Fruit fly (Drosophila melanogaster): ENCODE data around the gene CG32119.

The CG32119 gene

DNA sequence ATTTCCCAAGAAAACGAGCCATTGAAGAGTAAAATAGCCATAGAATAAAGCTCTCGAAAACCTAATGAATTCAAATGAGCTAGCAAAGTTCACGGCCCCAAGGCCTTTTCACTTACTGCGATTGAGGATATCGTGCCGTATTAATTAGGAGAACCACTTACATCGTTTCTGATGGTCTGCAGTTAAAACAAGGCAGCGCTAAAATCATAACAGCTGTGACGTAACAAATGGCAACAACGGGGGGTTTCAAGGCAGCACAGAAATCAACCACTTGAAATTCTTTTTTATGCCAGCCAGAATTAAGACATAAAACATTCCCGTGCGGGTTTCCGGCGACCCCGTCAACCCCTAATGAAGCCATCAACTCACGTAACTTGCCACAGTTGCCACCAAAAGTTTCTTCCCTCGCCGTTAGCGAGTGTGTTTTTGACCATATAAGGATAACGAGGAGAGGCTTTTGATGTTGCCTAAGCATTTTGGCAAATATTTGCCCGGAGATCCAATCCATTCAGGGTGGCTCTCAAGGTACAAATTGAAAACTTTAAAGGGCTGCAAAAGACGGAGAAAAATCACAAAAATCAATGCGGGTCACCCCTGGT is 38.4 kb downstream of the CG32119 start:
- TF ChIP-seq salr (GFP tag; optimal IDR thresholded peaks at IDR 0.05) (no peak), Gug (GFP tag; IDR thresholded peaks at IDR 0.05) (no peak), eg (GFP tag; IDR thresholded peaks at IDR 0.05) (no peak), CG8119 (GFP tag; IDR thresholded peaks at IDR 0.05) (no peak), CG8632 (GFP tag; optimal IDR thresholded peaks at IDR 0.05) (no peak), Hr4 (GFP tag; optimal IDR thresholded peaks at IDR 0.05) (no peak), Eip78C (GFP tag) (no peak), Lpt (GFP tag; optimal IDR thresholded peaks at IDR 0.05) (no peak), CG32006 (GFP tag; optimal IDR thresholded peaks at IDR 0.05) (no peak), CG11294 (GFP tag; IDR thresholded peaks at IDR 0.05) (no peak), CG4318 (GFP tag; optimal IDR thresholded peaks at IDR 0.05) (no peak), CG6808 (GFP tag; optimal IDR thresholded peaks at IDR 0.05) (no peak), net (GFP tag; optimal IDR thresholded peaks at IDR 0.05) (no peak), CG7368 (GFP tag; optimal IDR thresholded peaks at IDR 0.05) (no peak), CG6792 (GFP tag; optimal IDR thresholded peaks at IDR 0.05) (no peak), Blimp-1 (GFP tag; optimal IDR thresholded peaks at IDR 0.05) (no peak), Eip93F (GFP tag; optimal IDR thresholded peaks at IDR 0.05) (no peak), CG10631 (GFP tag; optimal IDR thresholded peaks at IDR 0.05) (no peak), Sox15 (GFP tag; optimal IDR thresholded peaks at IDR 0.05) (no peak), CG10669 (GFP tag; optimal IDR thresholded peaks at IDR 0.05) (no peak)

DNA sequence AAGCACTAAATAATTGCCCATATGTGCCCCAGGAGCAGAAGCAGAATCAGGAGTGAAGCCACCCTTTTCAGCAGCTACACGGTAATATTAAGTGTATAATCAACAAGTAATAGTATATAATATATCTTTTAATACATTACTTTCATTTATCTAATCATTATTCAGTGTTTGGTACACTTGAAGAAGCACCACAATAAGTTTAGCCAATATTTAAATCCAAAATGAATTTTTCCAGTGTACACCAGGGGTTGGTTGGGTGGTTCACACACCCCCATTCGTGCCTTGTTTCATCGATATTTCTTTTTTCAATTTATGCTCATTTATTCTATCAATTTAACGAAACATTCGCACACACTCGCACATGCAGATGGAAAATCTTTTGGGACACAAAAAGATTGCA is 51.0 kb downstream of the CG32119 start:
- TF ChIP-seq pdm3 (GFP tag; optimal IDR thresholded peaks at IDR 0.05) (no peak), svp (GFP tag) (peak; percentile 42), Met (GFP tag; optimal IDR thresholded peaks at IDR 0.05) (peak; percentile 38), Smox (GFP tag; optimal IDR thresholded peaks at IDR 0.05) (peak; percentile 9), Eip78C (GFP tag) (peak; percentile 31), CG8632 (GFP tag; optimal IDR thresholded peaks at IDR 0.05) (no peak), esn (GFP tag; optimal IDR thresholded peaks at IDR 0.05) (peak; percentile 13), CG3919 (GFP tag; optimal IDR thresholded peaks at IDR 0.05) (no peak)
